Worm (Caenorhabditis elegans) whole organism, L4 larva: ENCODE data around the gene klp-17.

ENCODE experiments used
- F10B5.3 ChIP-seq: sonication (generic microtip); optimal IDR thresholded peaks from 2 replicates; lab custom pipeline; 2016; ENCODE audit warnings: mild to moderate bottlenecking, missing genetic modification characterization, missing compliant biosample characterization
- Y75B8A.6 ChIP-seq: fragments of 200-800 bp; sonication (Bioruptor generic); IDR thresholded peaks from 2 replicates; pipeline ENCODE4 v1.3.6; 2022; ENCODE audit warnings: missing genetic modification reagents, missing genetic modification characterization, missing compliant biosample characterization
- aha-1 ChIP-seq: fragments of 150-350 bp; peaks from one replicate; lab custom pipeline; 2014; ENCODE audit warnings: missing biosample characterization, missing genetic modification characterization
- ama-1 ChIP-seq: fragments of 150-350 bp; optimal IDR thresholded peaks from 2 replicates; lab custom pipeline; 2014; ENCODE audit warnings: inconsistent platforms, mixed read lengths
- ceh-28 ChIP-seq: fragments of 150-350 bp; optimal IDR thresholded peaks from 2 replicates; lab custom pipeline; 2014; ENCODE audit warnings: missing biosample characterization, missing genetic modification reagents, missing genetic modification characterization
- ceh-44 ChIP-seq: fragments of 200-800 bp; sonication (Bioruptor generic); IDR thresholded peaks from 2 replicates; pipeline ENCODE4 v1.3.6; 2022; ENCODE audit warnings: missing genetic modification reagents, missing genetic modification characterization, missing compliant biosample characterization
- ceh-82 ChIP-seq: sonication (generic microtip); optimal IDR thresholded peaks from 2 replicates; lab custom pipeline; 2017; ENCODE audit warnings: missing biosample characterization, missing genetic modification characterization
- egl-27 ChIP-seq: sonication (generic microtip); optimal IDR thresholded peaks from 3 replicates; lab custom pipeline; 2017; ENCODE audit warnings: missing biosample characterization, missing genetic modification reagents, missing genetic modification characterization
- madf-9 ChIP-seq: fragments of 200-800 bp; sonication (Bioruptor generic); conservative IDR thresholded peaks from 2 replicates; pipeline ENCODE4 v1.3.6; 2022; ENCODE audit warnings: missing genetic modification reagents, missing genetic modification characterization, missing compliant biosample characterization
- nhr-11 ChIP-seq: fragments of 150-350 bp; optimal IDR thresholded peaks from 2 replicates; lab custom pipeline; 2014; ENCODE audit warnings: missing biosample characterization, missing genetic modification characterization
- nhr-76 ChIP-seq: fragments of 150-350 bp; optimal IDR thresholded peaks from 2 replicates; lab custom pipeline; 2014; ENCODE audit warnings: missing biosample characterization, missing genetic modification characterization
- snpc-4 ChIP-seq: fragments of 150-350 bp; optimal IDR thresholded peaks from 2 replicates; lab custom pipeline; 2014; ENCODE audit warnings: missing biosample characterization, missing genetic modification characterization
- spr-3 ChIP-seq: fragments of 200-800 bp; sonication (Bioruptor generic); optimal IDR thresholded peaks from 2 replicates; lab custom pipeline; 2018; ENCODE audit warnings: mild to moderate bottlenecking, missing genetic modification characterization, missing compliant biosample characterization
- unc-130 ChIP-seq: sonication (generic microtip); optimal IDR thresholded peaks from 2 replicates; lab custom pipeline; 2016; ENCODE audit warnings: missing genetic modification reagents, missing genetic modification characterization, missing compliant biosample characterization

DNA sequence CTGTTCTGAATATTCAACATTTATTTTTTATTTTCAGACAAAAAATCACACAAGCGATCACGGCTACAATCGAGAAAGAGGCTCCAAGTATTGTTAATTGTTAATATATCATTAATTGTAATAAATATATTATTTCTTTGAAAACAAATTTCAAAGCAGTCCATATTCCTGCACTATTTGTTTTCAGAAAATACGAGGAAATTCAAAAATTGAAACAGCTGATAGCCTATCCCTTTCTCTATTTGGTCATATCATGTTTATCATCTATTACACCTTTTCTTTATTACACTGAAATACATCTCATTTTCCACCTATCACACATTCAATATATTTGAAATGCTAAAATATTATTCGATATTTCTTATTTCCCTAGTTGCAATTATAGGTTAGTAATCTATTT lies 22.5 kb downstream of the klp-17 start, which contains the start of gene W02B12.13:
- no peak for TF ChIP-seq egl-27 (tag; lab: Kevin White, UChicago)
- no peak for TF ChIP-seq F10B5.3 (tag; lab: Kevin White, UChicago)
- no peak for TF ChIP-seq ama-1 (lab: Kevin White, UChicago)
- TF ChIP-seq Y75B8A.6 (GFP tag; lab: Robert Waterston, UW) = no peak
- TF ChIP-seq snpc-4 = no peak
- no peak for TF ChIP-seq ceh-28 (tag; lab: Kevin White, UChicago)
- no peak for TF ChIP-seq unc-130 (GFP tag; lab: Kevin White, UChicago)
- no peak for TF ChIP-seq nhr-76 (tag; lab: Kevin White, UChicago)
- no peak for TF ChIP-seq ceh-44 (GFP tag; lab: Robert Waterston, UW)
- TF ChIP-seq ceh-82 = no peak
- TF ChIP-seq aha-1 (tag; lab: Kevin White, UChicago) = no peak
- no peak for TF ChIP-seq madf-9 (GFP tag; lab: Robert Waterston, UW)
- no peak for TF ChIP-seq nhr-11
- TF ChIP-seq spr-3 = no peak
